Worm (Caenorhabditis elegans) whole organism, L2 larva: ENCODE measurements around the gene ZK836.3.

Source experiments
- C34F6.9 ChIP-seq: fragments of 150-350 bp; optimal IDR thresholded peaks from 2 replicates; lab custom pipeline; 2014; ENCODE audit warnings: missing biosample characterization, missing genetic modification characterization
- F13H6.1 ChIP-seq: sonication (generic microtip); optimal IDR thresholded peaks from 2 replicates; lab custom pipeline; 2016; ENCODE audit warnings: missing genetic modification characterization, missing compliant biosample characterization
- Y55F3AM.14 ChIP-seq: fragments of 200-800 bp; sonication (Bioruptor generic); optimal IDR thresholded peaks from 2 replicates; lab custom pipeline; 2018; ENCODE audit warnings: mild to moderate bottlenecking, missing genetic modification characterization, missing compliant biosample characterization
- ZK546.5 ChIP-seq: sonication (generic microtip); optimal IDR thresholded peaks from 2 replicates; lab custom pipeline; 2017; ENCODE audit warnings: missing biosample characterization, missing genetic modification characterization
- alr-1 ChIP-seq: fragments of 150-350 bp; optimal IDR thresholded peaks from 2 replicates; lab custom pipeline; 2014; ENCODE audit warnings: missing biosample characterization, missing genetic modification characterization
- ama-1 ChIP-seq: fragments of 150-350 bp; optimal IDR thresholded peaks from 2 replicates; lab custom pipeline; 2018; ENCODE audit warnings: inconsistent platforms
- blmp-1 ChIP-seq: sonication (generic microtip); optimal IDR thresholded peaks from 2 replicates; lab custom pipeline; 2017; ENCODE audit warnings: missing genetic modification characterization, mild to moderate bottlenecking, missing compliant biosample characterization, antibody characterized with exemption, moderate library complexity; ENCODE audit not compliant: insufficient read depth
- ceh-16 ChIP-seq: fragments of 150-350 bp; optimal IDR thresholded peaks from 2 replicates; lab custom pipeline; 2014; ENCODE audit warnings: missing biosample characterization, missing genetic modification characterization
- ceh-82 ChIP-seq: fragments of 150-350 bp; optimal IDR thresholded peaks from 2 replicates; lab custom pipeline; 2014; ENCODE audit warnings: missing biosample characterization, missing genetic modification characterization
- dmd-4 ChIP-seq: sonication (generic microtip); optimal IDR thresholded peaks from 2 replicates; lab custom pipeline; 2017; ENCODE audit warnings: missing biosample characterization, missing genetic modification characterization
- egl-27 ChIP-seq: sonication (generic microtip); optimal IDR thresholded peaks from 3 replicates; lab custom pipeline; 2017; ENCODE audit warnings: missing biosample characterization, missing genetic modification reagents, missing genetic modification characterization
- elt-1 ChIP-seq: fragments of 150-350 bp; optimal IDR thresholded peaks from 2 replicates; lab custom pipeline; 2014; ENCODE audit warnings: missing biosample characterization, missing genetic modification characterization
- elt-3 ChIP-seq: sonication (generic microtip); optimal IDR thresholded peaks from 2 replicates; lab custom pipeline; 2017; ENCODE audit warnings: missing biosample characterization, missing genetic modification characterization
- fos-1 ChIP-seq: fragments of 150-350 bp; optimal IDR thresholded peaks from 2 replicates; lab custom pipeline; 2014; ENCODE audit warnings: missing biosample characterization, missing genetic modification characterization
- lin-11 ChIP-seq: fragments of 150-350 bp; sonication (generic microtip); optimal IDR thresholded peaks from 2 replicates; lab custom pipeline; 2014; ENCODE audit warnings: missing biosample characterization, missing genetic modification characterization, inconsistent platforms, mixed read lengths
- lin-13 ChIP-seq: fragments of 150-350 bp; optimal IDR thresholded peaks from 2 replicates; lab custom pipeline; 2014; ENCODE audit warnings: missing biosample characterization, missing genetic modification reagents, missing genetic modification characterization
- lsy-2 ChIP-seq, 2 experiments: fragments of 150-350 bp in 1 of 2; sonication (generic microtip) in 1 of 2; optimal IDR thresholded peaks; 2 replicates each; lab custom pipeline; 2014 to 2017; ENCODE audit warnings: missing biosample characterization in 2 of 2, missing genetic modification characterization in 2 of 2
- mbf-1 ChIP-seq: sonication (generic microtip); optimal IDR thresholded peaks from 2 replicates; lab custom pipeline; 2017; ENCODE audit warnings: missing biosample characterization, missing genetic modification characterization
- mdl-1 ChIP-seq, 2 experiments: fragments of 150-350 bp in 1 of 2; sonication (generic microtip) in 1 of 2; optimal IDR thresholded peaks; 2 replicates each; lab custom pipeline; 2017; ENCODE audit warnings: missing biosample characterization in 2 of 2, missing genetic modification characterization in 2 of 2
- nhr-10 ChIP-seq: sonication (generic microtip); optimal IDR thresholded peaks from 2 replicates; lab custom pipeline; 2017; ENCODE audit warnings: missing biosample characterization, missing genetic modification characterization
- nhr-11 ChIP-seq: fragments of 150-350 bp; optimal IDR thresholded peaks from 2 replicates; lab custom pipeline; 2014; ENCODE audit warnings: missing biosample characterization, missing genetic modification characterization
- nhr-12 ChIP-seq: fragments of 150-350 bp; optimal IDR thresholded peaks from 2 replicates; lab custom pipeline; 2014; ENCODE audit warnings: missing biosample characterization, missing genetic modification characterization
- nhr-129 ChIP-seq: fragments of 150-350 bp; optimal IDR thresholded peaks from 2 replicates; lab custom pipeline; 2014; ENCODE audit warnings: missing biosample characterization, missing genetic modification characterization
- nhr-21 ChIP-seq: fragments of 150-350 bp; optimal IDR thresholded peaks from 2 replicates; lab custom pipeline; 2014; ENCODE audit warnings: missing biosample characterization, missing genetic modification characterization
- nhr-23 ChIP-seq: fragments of 150-350 bp; optimal IDR thresholded peaks from 2 replicates; lab custom pipeline; 2014; ENCODE audit warnings: missing biosample characterization, missing genetic modification reagents, missing genetic modification characterization
- nhr-237 ChIP-seq: fragments of 150-350 bp; optimal IDR thresholded peaks from 2 replicates; lab custom pipeline; 2014; ENCODE audit warnings: missing biosample characterization, missing genetic modification characterization
- nhr-25 ChIP-seq: fragments of 150-350 bp; sonication (generic microtip); optimal IDR thresholded peaks from 3 replicates; lab custom pipeline; 2014; ENCODE audit warnings: missing biosample characterization, missing genetic modification characterization
- nhr-77 ChIP-seq: fragments of 150-350 bp; optimal IDR thresholded peaks from 2 replicates; lab custom pipeline; 2014; ENCODE audit warnings: missing biosample characterization, missing genetic modification characterization
- peb-1 ChIP-seq: fragments of 150-350 bp; optimal IDR thresholded peaks from 2 replicates; lab custom pipeline; 2014; ENCODE audit warnings: missing biosample characterization, missing genetic modification characterization
- sem-4 ChIP-seq: fragments of 150-350 bp; optimal IDR thresholded peaks from 2 replicates; lab custom pipeline; 2014; ENCODE audit warnings: missing biosample characterization, missing genetic modification reagents, missing genetic modification characterization
- skn-1 ChIP-seq: sonication (generic microtip); optimal IDR thresholded peaks from 2 replicates; lab custom pipeline; 2017; ENCODE audit warnings: missing biosample characterization, missing genetic modification characterization
- sma-3 ChIP-seq: sonication (generic microtip); optimal IDR thresholded peaks from 2 replicates; lab custom pipeline; 2016; ENCODE audit warnings: missing genetic modification reagents, missing genetic modification characterization, missing compliant biosample characterization
- sma-9 ChIP-seq, 2 experiments: fragments of 150-350 bp in 1 of 2; sonication (generic microtip) in 1 of 2; optimal IDR thresholded peaks; 2 replicates each; lab custom pipeline; 2014 to 2016; ENCODE audit warnings: missing genetic modification characterization in 2 of 2, mild to moderate bottlenecking in 1 of 2, missing biosample characterization in 1 of 2, missing compliant biosample characterization in 1 of 2, missing genetic modification reagents in 1 of 2, moderate library complexity in 1 of 2
- snpc-4 ChIP-seq: fragments of 150-350 bp; optimal IDR thresholded peaks from 2 replicates; lab custom pipeline; 2014; ENCODE audit warnings: missing biosample characterization, missing genetic modification characterization
- unc-39 ChIP-seq: fragments of 150-350 bp; optimal IDR thresholded peaks from 2 replicates; lab custom pipeline; 2014; ENCODE audit warnings: missing biosample characterization, missing genetic modification characterization
- unc-62 ChIP-seq: fragments of 150-350 bp; optimal IDR thresholded peaks from 2 replicates; lab custom pipeline; 2014; ENCODE audit warnings: missing biosample characterization, missing genetic modification reagents, missing genetic modification characterization
- zag-1 ChIP-seq: fragments of 150-350 bp; optimal IDR thresholded peaks from 2 replicates; lab custom pipeline; 2014; ENCODE audit warnings: missing biosample characterization, missing genetic modification characterization
- ztf-1 ChIP-seq: fragments of 200-800 bp; sonication (Bioruptor generic); conservative IDR thresholded peaks from 2 replicates; pipeline ENCODE4 v1.3.6; 2022; ENCODE audit warnings: missing genetic modification characterization, missing compliant biosample characterization
- ztf-11 ChIP-seq: sonication (generic microtip); optimal IDR thresholded peaks from 2 replicates; lab custom pipeline; 2017; ENCODE audit warnings: missing biosample characterization, missing genetic modification characterization
- ztf-4 ChIP-seq: fragments of 150-350 bp; optimal IDR thresholded peaks from 2 replicates; lab custom pipeline; 2014; ENCODE audit warnings: missing biosample characterization, missing genetic modification characterization

ZK836.3 gene

DNA sequence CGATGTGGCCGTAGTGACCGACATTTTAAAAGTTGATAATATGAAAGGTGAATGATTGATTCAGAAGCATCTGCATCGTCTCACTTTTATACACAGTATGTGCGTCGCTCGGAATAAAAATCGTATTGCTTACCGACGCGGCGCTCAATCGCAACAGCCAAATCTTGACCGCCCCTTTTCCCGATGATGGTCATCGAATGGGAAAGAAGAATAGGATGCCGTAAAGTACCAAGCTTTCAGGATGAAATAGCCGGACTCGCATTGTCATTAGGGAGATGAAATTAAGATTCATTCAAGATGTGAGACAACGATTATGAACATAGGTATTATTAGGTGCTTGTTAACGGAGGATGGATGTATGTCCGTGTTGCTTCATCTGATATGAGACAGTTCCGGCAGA is 2.8 kb upstream of the ZK836.3 start, which contains the start of gene lon-3:
TSS of gene lon-3 (minus strand) at position 101 of the 400 bp plus-strand sequence.
- no peak for TF ChIP-seq nhr-77 (tag; lab: Kevin White, UChicago)
- TF ChIP-seq dmd-4 (tag; lab: Kevin White, UChicago) = no peak
- TF ChIP-seq nhr-12 = no peak
- TF ChIP-seq egl-27 (tag; lab: Kevin White, UChicago) = no peak
- no peak for TF ChIP-seq elt-1 (tag; lab: Kevin White, UChicago)

DNA sequence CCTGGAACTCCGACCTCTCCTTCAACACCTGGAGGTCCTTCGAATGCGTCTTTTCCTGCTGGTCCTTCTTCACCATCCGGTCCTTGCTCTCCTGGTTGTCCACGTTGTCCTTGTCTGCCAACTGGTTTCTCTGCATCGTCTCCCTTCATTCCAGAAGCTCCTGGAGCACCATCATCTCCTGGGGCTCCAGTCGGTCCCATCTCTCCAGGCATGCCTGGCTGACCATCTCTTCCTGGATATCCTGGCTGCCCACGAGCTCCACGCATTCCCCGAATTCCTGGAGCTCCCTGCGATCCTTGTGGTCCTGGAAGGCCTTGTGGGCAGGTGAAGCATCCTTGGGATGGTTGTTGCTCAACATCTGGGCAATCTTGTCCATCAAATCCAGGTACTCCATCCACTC is 2.0 kb upstream of the ZK836.3 start:
- TF ChIP-seq unc-39 (tag; lab: Kevin White, UChicago) (no peak), mdl-1 (tag; optimal IDR thresholded peaks at IDR 0.05; lab: Kevin White, UChicago) (no peak), ztf-1 (0 out of 2 replicates have a peak, but pooled peaks have one; percentile 44), egl-27 (tag; lab: Kevin White, UChicago) (no peak)

DNA sequence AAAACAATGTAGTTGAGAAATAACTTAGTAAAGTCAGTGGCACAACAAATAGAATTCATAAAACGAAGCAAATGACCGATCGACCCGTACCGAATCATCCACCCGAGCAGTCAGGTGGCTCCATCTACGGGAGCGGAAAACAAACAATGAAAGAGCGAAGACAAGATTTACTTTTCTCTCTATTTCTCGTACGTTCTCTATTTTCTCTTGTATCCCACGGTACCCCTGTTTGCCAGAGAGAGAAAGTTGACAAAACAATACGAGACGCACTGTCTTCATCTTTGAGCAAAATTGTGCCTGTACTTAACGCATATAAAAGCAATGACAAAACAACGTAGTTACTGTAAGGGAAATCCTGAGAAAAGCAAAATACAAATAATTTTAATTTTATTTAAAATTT is 914 bp upstream of the ZK836.3 start:
- TF ChIP-seq nhr-129 (peak; percentile 18), elt-3 (no peak)

DNA sequence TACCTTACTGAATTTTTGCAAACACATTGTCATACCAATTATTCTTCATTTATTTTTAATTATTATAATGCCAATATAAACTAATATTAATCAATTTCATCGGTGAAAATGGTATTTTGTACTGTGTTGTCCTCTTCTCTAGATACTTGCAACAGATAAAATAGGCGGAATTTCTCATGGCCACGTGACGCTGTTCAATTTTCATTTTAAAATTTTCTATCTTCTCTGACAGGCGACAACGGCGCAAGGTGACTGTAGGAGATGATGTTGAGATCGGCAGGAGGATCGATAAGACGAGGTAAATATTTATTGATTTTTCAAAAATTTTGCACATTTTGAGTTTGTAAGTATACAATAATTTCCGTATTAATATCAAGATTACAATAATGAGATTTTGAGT is 1.5 kb downstream of the ZK836.3 start, which contains the start of gene ogdh-2:
TSS of gene ogdh-2 (plus strand) at position 233 of the 400 bp plus-strand sequence.
- no peak for TF ChIP-seq C34F6.9
- peak; percentile 10 for TF ChIP-seq fos-1
- TF ChIP-seq ZK546.5 (tag; lab: Kevin White, UChicago) = no peak
- TF ChIP-seq ceh-16 (tag; lab: Kevin White, UChicago) = peak; percentile 39
- peak in 1 of 2 experiments; percentile 13 for TF ChIP-seq lsy-2 (tag; optimal IDR thresholded peaks at IDR 0.05; lab: Kevin White, UChicago)
- peak; percentile 48 for TF ChIP-seq sma-3 (GFP tag; lab: Kevin White, UChicago)
- TF ChIP-seq ceh-82 (tag; lab: Kevin White, UChicago) = no peak
- peak; percentile 40 for TF ChIP-seq nhr-25 (tag; lab: Kevin White, UChicago)
- peak; percentile 6 for TF ChIP-seq nhr-21 (tag; lab: Kevin White, UChicago)
- no peak for TF ChIP-seq lin-13 (GFP tag; lab: Kevin White, UChicago)
- TF ChIP-seq Y55F3AM.14 (GFP tag; lab: Kevin White, UChicago) = no peak

DNA sequence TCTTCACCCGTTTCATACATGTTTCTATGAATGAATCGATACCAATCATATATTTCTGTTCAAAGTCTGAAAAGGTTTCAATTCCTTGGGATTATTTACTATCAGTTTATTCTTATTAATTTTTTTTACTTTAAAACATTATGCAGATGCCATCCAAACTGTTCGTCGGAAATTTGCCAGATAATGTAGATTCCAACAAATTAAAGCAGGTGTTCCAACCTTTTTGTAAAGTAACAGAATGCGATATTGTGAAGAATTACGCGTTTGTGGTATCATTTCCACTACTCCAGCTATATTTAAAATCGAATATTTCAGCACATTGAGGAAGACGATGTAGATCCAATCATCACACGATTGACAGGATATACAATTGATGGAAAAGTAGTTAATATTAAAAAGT is 3.6 kb downstream of the ZK836.3 start, which contains the start of gene rnp-1:
TSS of gene rnp-1 (plus strand) at position 145 of the 400 bp plus-strand sequence.
- TF ChIP-seq peb-1 (tag; lab: Kevin White, UChicago) (no peak), ztf-11 (no peak), nhr-129 (no peak), zag-1 (no peak), alr-1 (tag; lab: Kevin White, UChicago) (no peak), unc-39 (tag; lab: Kevin White, UChicago) (no peak), nhr-21 (tag; lab: Kevin White, UChicago) (no peak), mbf-1 (tag; lab: Kevin White, UChicago) (no peak), skn-1 (tag; lab: Kevin White, UChicago) (no peak), blmp-1 (tag; lab: Kevin White, UChicago) (no peak), sma-3 (GFP tag; lab: Kevin White, UChicago) (no peak)
- TF ChIP-seq, all 48 proteins: peak for 0

DNA sequence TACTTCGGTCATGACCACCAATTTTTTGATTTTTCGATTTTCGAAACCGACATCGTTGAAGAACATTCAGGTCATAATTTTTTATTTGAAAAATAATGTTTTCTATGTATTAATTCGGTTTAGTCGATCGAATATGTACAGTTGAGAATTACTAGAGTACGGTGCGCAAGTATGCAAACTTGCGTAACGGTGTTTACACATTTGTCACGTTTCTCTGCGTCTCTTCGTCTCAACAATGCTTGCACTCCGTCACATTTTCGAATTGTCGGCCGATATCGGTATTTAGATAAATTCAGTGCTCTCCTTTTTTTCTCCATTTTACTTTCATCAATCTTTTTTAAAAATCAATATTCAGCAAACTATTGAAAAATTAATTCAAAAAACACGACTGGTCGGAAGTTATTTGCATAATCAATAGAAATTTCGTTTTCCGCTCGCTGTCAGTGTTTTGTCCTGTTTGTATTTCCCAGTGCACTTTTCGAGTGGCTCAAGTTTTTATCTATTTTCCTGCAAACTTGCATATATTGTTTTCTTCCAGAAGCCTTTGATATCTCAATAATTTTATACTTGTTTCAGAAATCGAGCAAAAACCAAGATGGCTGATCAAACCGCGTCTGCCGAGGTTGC is 4.7 kb downstream of the ZK836.3 start, which contains the start of gene dpy-30:
TSS of gene dpy-30 (plus strand) at position 577 of the 627 bp plus-strand sequence.
- TF ChIP-seq C34F6.9 (peak; percentile 85), nhr-25 (tag; lab: Kevin White, UChicago) (peak; percentile 39), nhr-23 (tag; lab: Kevin White, UChicago) (no peak), ztf-4 (no peak), zag-1 (no peak), elt-1 (tag; lab: Kevin White, UChicago) (no peak), snpc-4 (peak; percentile 29), unc-62 (no peak), lin-13 (GFP tag; lab: Kevin White, UChicago) (peak; percentile 13), elt-3 (no peak), nhr-11 (tag; lab: Kevin White, UChicago) (no peak), ama-1 (lab: Kevin White, UChicago) (no peak), lin-11 (tag; lab: Kevin White, UChicago) (peak; percentile 17), blmp-1 (tag; lab: Kevin White, UChicago) (no peak), unc-39 (tag; lab: Kevin White, UChicago) (no peak), ztf-1 (no peak), skn-1 (tag; lab: Kevin White, UChicago) (no peak), nhr-10 (tag; lab: Kevin White, UChicago) (no peak), ceh-16 (tag; lab: Kevin White, UChicago) (no peak), sma-9 (GFP tag; optimal IDR thresholded peaks at IDR 0.05; lab: Kevin White, UChicago) (peak; percentile 66), sma-9 (tag; optimal IDR thresholded peaks at IDR 0.05; lab: Kevin White, UChicago) (no peak), nhr-21 (tag; lab: Kevin White, UChicago) (no peak), dmd-4 (tag; lab: Kevin White, UChicago) (no peak), ceh-82 (tag; lab: Kevin White, UChicago) (no peak), F13H6.1 (tag; lab: Kevin White, UChicago) (peak; percentile 41), nhr-77 (tag; lab: Kevin White, UChicago) (no peak), sem-4 (tag; lab: Kevin White, UChicago) (no peak), nhr-237 (tag; lab: Kevin White, UChicago) (no peak), peb-1 (tag; lab: Kevin White, UChicago) (no peak)
